Worm (Caenorhabditis elegans) whole organism, L4 larva: Measurements from ENCODE around the gene F15A4.5.

Experiments
- F10B5.3 ChIP-seq: sonication (generic microtip); optimal IDR thresholded peaks from 2 replicates; lab custom pipeline; 2016; ENCODE audit warnings: mild to moderate bottlenecking, missing genetic modification characterization, missing compliant biosample characterization
- F37D6.2 ChIP-seq: sonication (generic microtip); optimal IDR thresholded peaks from 2 replicates; lab custom pipeline; 2016; ENCODE audit warnings: mild to moderate bottlenecking, missing genetic modification characterization, missing compliant biosample characterization
- T20F7.1 ChIP-seq: fragments of 200-800 bp; sonication (Bioruptor generic); optimal IDR thresholded peaks from 2 replicates; lab custom pipeline; 2018; ENCODE audit warnings: mild to moderate bottlenecking, missing genetic modification characterization, missing compliant biosample characterization
- Y5F2A.4 ChIP-seq: fragments of 200-800 bp; sonication (Bioruptor generic); optimal IDR thresholded peaks from 2 replicates; lab custom pipeline; 2018; ENCODE audit warnings: mild to moderate bottlenecking, missing genetic modification characterization, missing compliant biosample characterization
- attf-4 ChIP-seq: sonication (generic microtip); optimal IDR thresholded peaks from 3 replicates; lab custom pipeline; 2017; ENCODE audit warnings: missing biosample characterization, missing genetic modification characterization
- ceh-82 ChIP-seq: sonication (generic microtip); optimal IDR thresholded peaks from 2 replicates; lab custom pipeline; 2017; ENCODE audit warnings: missing biosample characterization, missing genetic modification characterization
- cey-2 ChIP-seq: sonication (generic microtip); optimal IDR thresholded peaks from 3 replicates; lab custom pipeline; 2017; ENCODE audit warnings: missing genetic modification characterization, mild to moderate bottlenecking, missing compliant biosample characterization, antibody characterized with exemption, borderline replicate concordance; ENCODE audit not compliant: insufficient read depth
- daf-16 ChIP-seq, 3 experiments: sonication (generic microtip); optimal IDR thresholded peaks; 2 replicates each; lab custom pipeline; 2016 to 2017; ENCODE audit warnings: missing genetic modification characterization in 3 of 3, missing genetic modification reagents in 3 of 3, mild to moderate bottlenecking in 2 of 3, missing compliant biosample characterization in 2 of 3, missing biosample characterization in 1 of 3, moderate library complexity in 1 of 3
- dmd-6 ChIP-seq: fragments of 200-800 bp; sonication (Bioruptor generic); IDR thresholded peaks from 2 replicates; pipeline ENCODE4 v1.3.6; 2022; ENCODE audit warnings: missing genetic modification reagents, missing genetic modification characterization, missing compliant biosample characterization
- dpl-1 ChIP-seq: fragments of 150-350 bp; optimal IDR thresholded peaks from 2 replicates; lab custom pipeline; 2014; ENCODE audit warnings: missing biosample characterization, missing genetic modification reagents, missing genetic modification characterization
- dve-1 ChIP-seq: sonication (generic microtip); optimal IDR thresholded peaks from 2 replicates; lab custom pipeline; 2017; ENCODE audit warnings: antibody characterized with exemption, mild to moderate bottlenecking, missing genetic modification characterization, missing compliant biosample characterization; ENCODE audit not compliant: insufficient read depth
- egl-27 ChIP-seq: sonication (generic microtip); optimal IDR thresholded peaks from 3 replicates; lab custom pipeline; 2017; ENCODE audit warnings: missing biosample characterization, missing genetic modification reagents, missing genetic modification characterization
- hlh-11 ChIP-seq: fragments of 200-800 bp; sonication (Bioruptor generic); optimal IDR thresholded peaks from 2 replicates; lab custom pipeline; 2018; ENCODE audit warnings: mild to moderate bottlenecking, missing genetic modification characterization, missing compliant biosample characterization
- lin-15B ChIP-seq: fragments of 150-350 bp; sonication (generic microtip); optimal IDR thresholded peaks from 3 replicates; lab custom pipeline; 2014; ENCODE audit warnings: missing biosample characterization, missing genetic modification characterization
- lsy-2 ChIP-seq, 2 experiments: fragments of 150-350 bp in 1 of 2; sonication (generic microtip) in 1 of 2; optimal IDR thresholded peaks; 2 replicates each; lab custom pipeline; 2014 to 2017; ENCODE audit warnings: missing biosample characterization in 2 of 2, missing genetic modification characterization in 2 of 2
- mep-1 ChIP-seq: fragments of 150-350 bp; sonication (generic microtip); optimal IDR thresholded peaks from 3 replicates; lab custom pipeline; 2014; ENCODE audit warnings: missing biosample characterization, missing genetic modification characterization
- mes-2 ChIP-seq: sonication (generic microtip); optimal IDR thresholded peaks from 2 replicates; lab custom pipeline; 2016; ENCODE audit warnings: missing genotype, mild to moderate bottlenecking, missing genetic modification characterization, missing compliant biosample characterization; ENCODE audit not compliant: poor library complexity, severe bottlenecking
- mxl-2 ChIP-seq: fragments of 200-800 bp; sonication (Bioruptor generic); conservative IDR thresholded peaks from 2 replicates; pipeline ENCODE4 v1.3.6; 2022; ENCODE audit warnings: missing genetic modification reagents, missing genetic modification characterization, missing compliant biosample characterization
- nhr-102 ChIP-seq: sonication (generic microtip); optimal IDR thresholded peaks from 2 replicates; lab custom pipeline; 2016; ENCODE audit warnings: mild to moderate bottlenecking, missing genetic modification characterization, moderate library complexity, missing compliant biosample characterization
- nhr-28 ChIP-seq: fragments of 150-350 bp; optimal IDR thresholded peaks from 2 replicates; lab custom pipeline; 2014; ENCODE audit warnings: missing biosample characterization, missing genetic modification characterization
- nhr-6 ChIP-seq: fragments of 150-350 bp; optimal IDR thresholded peaks from 2 replicates; lab custom pipeline; 2014; ENCODE audit warnings: missing biosample characterization, missing genetic modification characterization
- nhr-76 ChIP-seq: fragments of 150-350 bp; optimal IDR thresholded peaks from 2 replicates; lab custom pipeline; 2014; ENCODE audit warnings: missing biosample characterization, missing genetic modification characterization
- nhr-77 ChIP-seq: fragments of 150-350 bp; optimal IDR thresholded peaks from 2 replicates; lab custom pipeline; 2014; ENCODE audit warnings: missing biosample characterization, missing genetic modification characterization
- pqm-1 ChIP-seq: sonication (generic microtip); optimal IDR thresholded peaks from 2 replicates; lab custom pipeline; 2017; ENCODE audit warnings: missing biosample characterization, missing genetic modification characterization
- unc-62 ChIP-seq, 3 experiments: fragments of 150-350 bp in 1 of 3; sonication (generic microtip); optimal IDR thresholded peaks in 2 of 3; peaks in 1 of 3; 1 replicate in 1 of 3; 2 replicates in 2 of 3; lab custom pipeline; 2014 to 2017; ENCODE audit warnings: missing biosample characterization in 3 of 3, missing genetic modification characterization in 3 of 3, missing genetic modification reagents in 3 of 3, missing genotype in 1 of 3
- zfp-3 ChIP-seq: fragments of 200-800 bp; sonication (Bioruptor generic); conservative IDR thresholded peaks from 2 replicates; pipeline ENCODE4 v1.3.6; 2022; ENCODE audit warnings: missing genetic modification reagents, missing genetic modification characterization, missing compliant biosample characterization

The F15A4.5 gene

DNA sequence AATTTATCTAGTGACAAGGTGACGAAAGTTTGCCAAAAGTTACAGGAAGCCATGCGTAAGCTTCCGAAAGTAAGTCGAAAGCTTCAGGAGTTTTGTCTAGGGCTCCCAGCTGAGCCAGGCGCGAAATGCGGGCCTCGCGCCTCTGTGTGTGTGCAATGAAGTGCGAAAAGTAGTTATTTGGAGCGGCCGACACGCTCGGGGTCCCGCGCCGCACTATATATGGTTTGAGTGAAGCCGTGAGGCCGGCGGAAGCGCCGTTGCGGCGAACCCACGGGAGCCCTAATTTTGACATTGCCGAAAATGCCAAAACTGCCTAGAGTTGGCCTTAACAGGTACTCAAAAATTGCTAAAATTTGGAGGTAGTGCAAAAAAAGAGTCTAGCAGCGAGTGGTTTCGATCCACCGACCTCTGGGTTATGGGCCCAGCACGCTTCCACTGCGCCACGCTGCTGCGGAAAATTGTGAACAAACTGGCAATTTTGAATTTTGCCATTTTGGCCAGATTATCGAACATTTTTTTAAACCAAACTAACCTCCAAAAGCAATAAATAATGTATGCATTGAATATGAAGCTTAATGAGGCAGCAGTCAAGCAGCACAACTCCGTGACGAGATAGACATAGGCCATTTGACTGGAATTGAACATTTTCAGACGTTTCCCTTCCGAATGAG is 35.7 kb downstream of the F15A4.5 start (continued):
- TF ChIP-seq ceh-82 (tag; lab: Kevin White, UChicago), result no peak

- no peak for TF ChIP-seq lin-15B
- peak in 1 of 2 experiments; percentile 70 for TF ChIP-seq unc-62 (GFP tag; optimal IDR thresholded peaks at IDR 0.05 in 1 of 2; lab: Kevin White, UChicago)
- TF ChIP-seq unc-62 (tag; optimal IDR thresholded peaks at IDR 0.05; lab: Kevin White, UChicago), result no peak
- TF ChIP-seq, all 104 proteins: peak for 1
Measured at ce11 chrII:12432356-12432755, 38.7 kb downstream of the F15A4.5 start, which contains the start of gene dct-12. TSS of gene dct-12 (minus strand) at chrII:12432456.

DNA sequence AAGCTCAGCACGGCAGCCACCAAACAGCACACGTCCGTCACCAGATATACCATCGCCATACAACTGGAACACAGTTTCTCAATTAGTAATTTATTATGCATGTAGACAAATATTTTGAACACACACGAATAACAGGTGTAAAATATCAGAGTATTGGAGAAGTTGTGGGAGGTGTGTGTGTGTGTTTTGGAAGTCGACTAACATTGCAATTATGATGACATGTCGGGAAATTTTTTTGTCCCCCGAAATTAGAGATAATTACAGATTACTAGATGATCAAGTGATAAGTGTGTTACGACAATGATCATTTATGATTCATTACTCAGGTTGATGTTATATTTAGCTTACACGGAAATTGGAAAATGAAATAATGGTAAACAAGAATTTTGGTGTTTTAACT is 41.3 kb downstream of the F15A4.5 start, which contains the start of gene Y57A10C.8:
Gene Y57A10C.8 (minus strand): TSS at position 101 of the 400 bp plus-strand sequence.
- TF ChIP-seq unc-62 (GFP tag; optimal IDR thresholded peaks at IDR 0.05 in 1 of 2; lab: Kevin White, UChicago), result peak in 1 of 2 experiments; percentile 8
- TF ChIP-seq unc-62 (tag; optimal IDR thresholded peaks at IDR 0.05; lab: Kevin White, UChicago), result no peak
- no peak for TF ChIP-seq nhr-76 (tag; lab: Kevin White, UChicago)
- no peak for TF ChIP-seq lin-15B

ce11 chrII:12425644-12426222 is 45.3 kb downstream of the F15A4.5 start, which contains the start of gene daf-22:
TSS of gene daf-22 (minus strand) at chrII:12425694.
- TF ChIP-seq pqm-1 (tag; lab: Kevin White, UChicago) (peak; percentile 76), mep-1 (tag; lab: Kevin White, UChicago) (peak; percentile 53), nhr-28 (tag; lab: Kevin White, UChicago) (peak; percentile 100), dve-1 (peak; percentile 93), daf-16 (GFP tag; optimal IDR thresholded peaks at IDR 0.05; lab: Kevin White, UChicago) (no peak), daf-16 (tag; optimal IDR thresholded peaks at IDR 0.05; lab: Kevin White, UChicago) (peak; percentile 75), attf-4 (tag; lab: Kevin White, UChicago) (no peak), nhr-6 (tag; lab: Kevin White, UChicago) (peak; percentile 36), mes-2 (tag; lab: Kevin White, UChicago) (peak; percentile 45), cey-2 (tag; lab: Kevin White, UChicago) (peak; percentile 40), nhr-102 (tag; lab: Kevin White, UChicago) (peak; percentile 6), nhr-77 (tag; lab: Kevin White, UChicago) (peak; percentile 72), egl-27 (tag; lab: Kevin White, UChicago) (no peak), lsy-2 (tag; optimal IDR thresholded peaks at IDR 0.05; lab: Kevin White, UChicago) (peak in 1 of 2 experiments; percentile 40), dmd-6 (GFP tag; lab: Robert Waterston, UW) (peak; percentile 74), T20F7.1 (GFP tag; lab: Kevin White, UChicago) (no peak), F10B5.3 (tag; lab: Kevin White, UChicago) (no peak), hlh-11 (tag; lab: Kevin White, UChicago) (peak; percentile 70), dpl-1 (GFP tag; lab: Kevin White, UChicago) (no peak)
- TF ChIP-seq, all 104 proteins: peak for 13

ce11 chrII:12420486-12420885 is 50.6 kb downstream of the F15A4.5 start, which contains the start of gene sre-26:
TSS of gene sre-26 (minus strand) at chrII:12420586.
- TF ChIP-seq zfp-3 (GFP tag; lab: Robert Waterston, UW) (no peak), Y5F2A.4 (no peak), hlh-11 (tag; lab: Kevin White, UChicago) (no peak), F37D6.2 (tag; lab: Kevin White, UChicago) (no peak), F10B5.3 (tag; lab: Kevin White, UChicago) (no peak), mxl-2 (GFP tag; lab: Robert Waterston, UW) (no peak)
- TF ChIP-seq, all 104 proteins: peak for 0
